Fruit fly (Drosophila melanogaster) whole organism: Measurements from ENCODE around the gene ppk13.

Experiments used
- CG8478 ChIP-seq: fragments of >200 bp; optimal IDR thresholded peaks from 2 replicates; lab custom pipeline; 2018; ENCODE audit warnings: inconsistent platforms
- pan ChIP-seq: fragments of >200 bp; optimal IDR thresholded peaks from 2 replicates; lab custom pipeline; 2017
- psq ChIP-seq: fragments of >200 bp; optimal IDR thresholded peaks from 2 replicates; lab custom pipeline; 2017
- usp ChIP-seq: fragments of >200 bp; optimal IDR thresholded peaks from 2 replicates; lab custom pipeline; 2017; ENCODE audit warnings: missing biosample characterization, missing genetic modification characterization, mixed read lengths

dm6 chr2L:21111849-21112248, 23.3 kb upstream of the ppk13 start:
- TF ChIP-seq usp (no peak), CG8478 (no peak), psq (lab: Kevin White, UChicago) (no peak), pan (lab: Kevin White, UChicago) (no peak)
